Fruit fly (Drosophila melanogaster) whole organism, embryonic: Measurements from ENCODE around the gene CG43245.

ENCODE experiments used
- BEAF-32 ChIP-seq: fragments of 200-800 bp; sonication (Bioruptor generic); optimal IDR thresholded peaks from 3 replicates; lab custom pipeline; 2017; ENCODE audit warnings: missing biosample characterization, missing genetic modification characterization, mild to moderate bottlenecking, moderate library complexity, missing genetic modification reagents
- CG10209 ChIP-seq: fragments of 200-800 bp; sonication (Bioruptor generic); optimal IDR thresholded peaks from 3 replicates; lab custom pipeline; 2017; ENCODE audit warnings: missing biosample characterization, mild to moderate bottlenecking, missing genetic modification characterization, missing genetic modification reagents
- CG10321 ChIP-seq: fragments of 200-800 bp; sonication (Bioruptor generic); IDR thresholded peaks from 2 replicates; pipeline ENCODE4 v1.3.6; 2022; ENCODE audit warnings: missing biosample characterization, missing genetic modification characterization
- CG12219 ChIP-seq: fragments of 200-800 bp; sonication (Bioruptor generic); optimal IDR thresholded peaks from 3 replicates; lab custom pipeline; 2018; ENCODE audit warnings: missing biosample characterization, mild to moderate bottlenecking, missing genetic modification characterization
- CG12236 ChIP-seq: fragments of 200-800 bp; sonication (Bioruptor generic); optimal IDR thresholded peaks from 2 replicates; lab custom pipeline; 2016; ENCODE audit warnings: missing biosample characterization, missing genetic modification characterization
- CG13287 ChIP-seq: fragments of 200-800 bp; sonication (Bioruptor generic); IDR thresholded peaks from 2 replicates; pipeline ENCODE4 v1.3.6; 2022; ENCODE audit warnings: missing biosample characterization, missing genetic modification characterization; ENCODE audit not compliant: partially characterized antibody
- CG14667 ChIP-seq: fragments of 200-800 bp; sonication (Bioruptor generic); IDR thresholded peaks from 2 replicates; pipeline ENCODE4 v1.3.6; 2022; ENCODE audit warnings: missing biosample characterization, missing genetic modification characterization
- CG14965 ChIP-seq: fragments of 200-800 bp; sonication (Bioruptor generic); optimal IDR thresholded peaks from 2 replicates; lab custom pipeline; 2016; ENCODE audit warnings: missing biosample characterization, missing genetic modification characterization, borderline replicate concordance
- CG1529 ChIP-seq: fragments of 200-800 bp; sonication (Bioruptor generic); optimal IDR thresholded peaks from 3 replicates; lab custom pipeline; 2018; ENCODE audit warnings: missing biosample characterization, missing genetic modification characterization
- CG18262 ChIP-seq: fragments of 200-800 bp; optimal IDR thresholded peaks from 3 replicates; lab custom pipeline; 2019; ENCODE audit warnings: missing biosample characterization, mild to moderate bottlenecking, missing genetic modification characterization, moderate library complexity
- CG2120 ChIP-seq: fragments of 200-800 bp; sonication (Bioruptor generic); optimal IDR thresholded peaks from 3 replicates; lab custom pipeline; 2016; ENCODE audit warnings: missing biosample characterization, missing genetic modification characterization
- CG2202 ChIP-seq: fragments of 200-800 bp; sonication (Bioruptor generic); optimal IDR thresholded peaks from 2 replicates; lab custom pipeline; 2018; ENCODE audit warnings: missing biosample characterization, mild to moderate bottlenecking, missing genetic modification characterization
- CG30431 ChIP-seq: fragments of 200-800 bp; sonication (Bioruptor generic); optimal IDR thresholded peaks from 2 replicates; lab custom pipeline; 2017; ENCODE audit warnings: missing biosample characterization, missing genetic modification characterization
- CG33557 ChIP-seq: fragments of 200-800 bp; sonication (Bioruptor generic); optimal IDR thresholded peaks from 2 replicates; lab custom pipeline; 2019; ENCODE audit warnings: missing biosample characterization, mild to moderate bottlenecking, missing genetic modification characterization, moderate library complexity
- CG3838 ChIP-seq: fragments of 200-800 bp; sonication (Bioruptor generic); optimal IDR thresholded peaks from 3 replicates; lab custom pipeline; 2016; ENCODE audit warnings: missing biosample characterization, missing genetic modification characterization
- CG4328 ChIP-seq: fragments of 200-800 bp; sonication (Bioruptor generic); optimal IDR thresholded peaks from 3 replicates; lab custom pipeline; 2017; ENCODE audit warnings: missing biosample characterization, missing genetic modification reagents, missing genetic modification characterization
- CG4360 ChIP-seq: fragments of 200-800 bp; sonication (Bioruptor generic); IDR thresholded peaks from 2 replicates; pipeline ENCODE4 v1.3.6; 2022; ENCODE audit warnings: missing biosample characterization, missing genetic modification characterization
- CG5180 ChIP-seq: fragments of 200-800 bp; sonication (Bioruptor generic); optimal IDR thresholded peaks from 3 replicates; lab custom pipeline; 2017; ENCODE audit warnings: missing biosample characterization, missing genetic modification characterization, mild to moderate bottlenecking, moderate library complexity, missing genetic modification reagents
- CG7839 ChIP-seq: fragments of 200-800 bp; sonication (Bioruptor generic); optimal IDR thresholded peaks from 3 replicates; lab custom pipeline; 2018; ENCODE audit warnings: missing biosample characterization, mild to moderate bottlenecking, missing genetic modification characterization, moderate library complexity
- Ets97D ChIP-seq: fragments of 200-800 bp; sonication (Bioruptor generic); optimal IDR thresholded peaks from 3 replicates; lab custom pipeline; 2016; ENCODE audit warnings: missing biosample characterization, missing genetic modification characterization
- Fer3 ChIP-seq: fragments of 200-800 bp; sonication (Bioruptor generic); optimal IDR thresholded peaks from 2 replicates; lab custom pipeline; 2018; ENCODE audit warnings: missing biosample characterization, mild to moderate bottlenecking, missing genetic modification characterization, moderate library complexity
- H15 ChIP-seq: fragments of 200-800 bp; sonication (Bioruptor generic); IDR thresholded peaks from 3 replicates; pipeline ENCODE4 v1.3.6; 2022; ENCODE audit warnings: missing biosample characterization, missing genetic modification characterization
- HLHmδ ChIP-seq: fragments of 200-800 bp; sonication (Bioruptor generic); optimal IDR thresholded peaks from 2 replicates; lab custom pipeline; 2018; ENCODE audit warnings: missing biosample characterization, mild to moderate bottlenecking, missing genetic modification characterization, moderate library complexity
- Hmr ChIP-seq: fragments of 200-800 bp; sonication (Bioruptor generic); optimal IDR thresholded peaks from 3 replicates; lab custom pipeline; 2017; ENCODE audit warnings: mild to moderate bottlenecking, missing biosample characterization, missing genetic modification reagents, missing genetic modification characterization
- Hr39 ChIP-seq: fragments of >200 bp; optimal IDR thresholded peaks from 2 replicates; lab custom pipeline; 2017
- Mrtf ChIP-seq: fragments of 200-800 bp; sonication (Bioruptor generic); IDR thresholded peaks from 3 replicates; pipeline ENCODE4 v1.3.6; 2022; ENCODE audit warnings: missing biosample characterization, missing genetic modification characterization
- NC2β ChIP-seq: fragments of 200-800 bp; sonication (Bioruptor generic); optimal IDR thresholded peaks from 2 replicates; lab custom pipeline; 2016; ENCODE audit warnings: missing biosample characterization, missing genetic modification characterization
- Oaz ChIP-seq: fragments of 200-800 bp; sonication (Bioruptor generic); IDR thresholded peaks from 2 replicates; pipeline ENCODE4 v1.3.6; 2022; ENCODE audit warnings: missing biosample characterization, missing genetic modification characterization
- Ravus ChIP-seq: fragments of 200-800 bp; sonication (Bioruptor generic); IDR thresholded peaks from 2 replicates; pipeline ENCODE4 v1.3.6; 2022; ENCODE audit warnings: missing biosample characterization, missing genetic modification characterization
- Rfx ChIP-seq: fragments of 200-800 bp; sonication (Bioruptor generic); IDR thresholded peaks from 2 replicates; pipeline ENCODE4 v1.3.6; 2022; ENCODE audit warnings: missing biosample characterization, missing genetic modification characterization
- Sin3A ChIP-seq: fragments of >200 bp; optimal IDR thresholded peaks from 2 replicates; lab custom pipeline; 2018
- Sox100B ChIP-seq: fragments of 200-800 bp; sonication (Bioruptor generic); optimal IDR thresholded peaks from 3 replicates; lab custom pipeline; 2018; ENCODE audit warnings: missing biosample characterization, mild to moderate bottlenecking, missing genetic modification characterization
- Stat92E ChIP-seq, 3 experiments: fragments of >200 bp in 2 of 3; fragments of 200-800 bp in 1 of 3; sonication (Bioruptor generic) in 1 of 3; optimal IDR thresholded peaks; 2 replicates each; lab custom pipeline; 2017 to 2019; ENCODE audit warnings: missing biosample characterization in 3 of 3, missing genetic modification characterization in 3 of 3, mild to moderate bottlenecking in 1 of 3, moderate library complexity in 1 of 3
- Taf1 ChIP-seq: fragments of 200-800 bp; sonication (Bioruptor generic); IDR thresholded peaks from 2 replicates; pipeline ENCODE4 v1.3.6; 2022; ENCODE audit warnings: missing biosample characterization, missing genetic modification characterization
- Usf ChIP-seq: fragments of 200-800 bp; sonication (Bioruptor generic); optimal IDR thresholded peaks from 2 replicates; lab custom pipeline; 2017; ENCODE audit warnings: missing genotype, missing biosample characterization, missing genetic modification characterization
- dpn ChIP-seq, 2 experiments: fragments of 200-800 bp; sonication (Bioruptor generic); optimal IDR thresholded peaks; 3 replicates each; lab custom pipeline; 2016; ENCODE audit warnings: missing biosample characterization in 2 of 2, missing genetic modification characterization in 2 of 2
- emc ChIP-seq: fragments of 200-800 bp; sonication (Bioruptor generic); optimal IDR thresholded peaks from 2 replicates; lab custom pipeline; 2016; ENCODE audit warnings: missing biosample characterization, missing genetic modification characterization
- ewg ChIP-seq: fragments of 200-800 bp; sonication (Bioruptor generic); optimal IDR thresholded peaks from 3 replicates; lab custom pipeline; 2017; ENCODE audit warnings: mild to moderate bottlenecking, missing biosample characterization, missing genetic modification reagents, missing genetic modification characterization
- ftz-f1 ChIP-seq: fragments of 200-800 bp; sonication (Bioruptor generic); optimal IDR thresholded peaks from 2 replicates; lab custom pipeline; 2016; ENCODE audit warnings: missing biosample characterization, missing genetic modification characterization
- ind ChIP-seq: fragments of 200-800 bp; sonication (Bioruptor generic); optimal IDR thresholded peaks from 3 replicates; lab custom pipeline; 2016; ENCODE audit warnings: missing biosample characterization, missing genetic modification characterization
- lab ChIP-seq: fragments of 200-800 bp; sonication (Bioruptor generic); optimal IDR thresholded peaks from 3 replicates; lab custom pipeline; 2017; ENCODE audit warnings: missing biosample characterization, missing genetic modification characterization, mild to moderate bottlenecking, moderate library complexity, missing genetic modification reagents
- mld ChIP-seq: fragments of 200-800 bp; sonication (Bioruptor generic); IDR thresholded peaks from 3 replicates; pipeline ENCODE4 v1.3.6; 2022; ENCODE audit warnings: missing biosample characterization, missing genetic modification characterization; ENCODE audit not compliant: partially characterized antibody
- nerfin-2 ChIP-seq: fragments of 200-800 bp; sonication (Bioruptor generic); IDR thresholded peaks from 2 replicates; pipeline ENCODE4 v1.3.6; 2022; ENCODE audit warnings: missing biosample characterization, missing genetic modification characterization; ENCODE audit not compliant: partially characterized antibody
- pb ChIP-seq: fragments of 200-800 bp; sonication (Bioruptor generic); optimal IDR thresholded peaks from 3 replicates; lab custom pipeline; 2016; ENCODE audit warnings: missing biosample characterization, missing genetic modification characterization
- pros ChIP-seq: fragments of 200-800 bp; sonication (Bioruptor generic); optimal IDR thresholded peaks from 3 replicates; lab custom pipeline; 2019; ENCODE audit warnings: missing biosample characterization, mild to moderate bottlenecking, missing genetic modification characterization, moderate library complexity
- psq ChIP-seq: fragments of 200-800 bp; sonication (Bioruptor generic); optimal IDR thresholded peaks from 2 replicates; lab custom pipeline; 2017; ENCODE audit warnings: missing biosample characterization, missing genetic modification characterization
- row ChIP-seq: fragments of 200-800 bp; sonication (Bioruptor generic); IDR thresholded peaks from 3 replicates; pipeline ENCODE4 v1.3.6; 2022; ENCODE audit warnings: missing biosample characterization, missing genetic modification characterization
- tin ChIP-seq: fragments of 200-800 bp; sonication (Bioruptor generic); optimal IDR thresholded peaks from 3 replicates; lab custom pipeline; 2016; ENCODE audit warnings: missing biosample characterization, missing genetic modification characterization
- trh ChIP-seq: fragments of 200-800 bp; sonication (Bioruptor generic); optimal IDR thresholded peaks from 2 replicates; lab custom pipeline; 2016; ENCODE audit warnings: missing biosample characterization, missing genetic modification characterization
- yki ChIP-seq: fragments of >200 bp; optimal IDR thresholded peaks from 3 replicates; lab custom pipeline; 2018
- zen ChIP-seq: fragments of 200-800 bp; sonication (Bioruptor generic); optimal IDR thresholded peaks from 3 replicates; lab custom pipeline; 2018; ENCODE audit warnings: missing biosample characterization, mild to moderate bottlenecking, missing genetic modification characterization, moderate library complexity

Gene CG43245

DNA sequence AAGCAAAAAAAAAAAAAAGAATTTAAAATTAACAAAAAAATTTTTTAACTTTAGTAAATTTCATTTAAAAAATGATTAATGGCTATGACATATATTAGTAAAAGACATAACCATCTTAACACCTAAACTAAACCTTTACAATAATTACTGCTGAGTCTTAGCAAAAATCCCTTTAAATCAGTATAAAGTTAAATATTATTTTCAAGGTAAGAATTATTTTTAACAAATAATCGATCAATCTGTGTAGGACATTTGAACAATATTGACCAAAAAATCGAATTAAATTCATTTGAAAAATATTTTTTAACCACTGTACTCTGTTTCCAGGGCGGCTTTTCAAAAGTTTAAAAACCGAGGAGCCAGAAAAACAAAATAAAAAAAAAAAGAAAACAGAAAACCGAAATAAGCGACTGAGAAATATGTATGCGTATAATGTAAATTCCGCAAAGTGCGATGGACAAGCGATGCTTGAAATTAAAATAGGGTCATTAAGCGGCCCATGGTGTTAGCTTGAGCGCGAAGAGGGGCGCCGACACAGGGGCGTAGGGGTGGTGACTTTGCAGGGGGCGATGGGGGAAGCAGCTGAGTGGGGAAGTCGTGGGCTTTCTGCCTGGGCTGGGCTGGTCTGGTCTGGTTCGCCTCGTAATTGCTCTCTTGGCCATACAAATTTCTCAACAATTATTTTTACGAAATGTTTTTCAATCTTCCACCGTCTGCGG, 14.4 kb downstream of the CG43245 start (continued):
- no peak for TF ChIP-seq tin
- no peak for TF ChIP-seq pb (GFP tag; lab: Kevin White, UChicago)
- peak in 1 of 2 experiments; percentile 5 for TF ChIP-seq dpn (GFP tag; optimal IDR thresholded peaks at IDR 0.05; lab: Kevin White, UChicago)
- peak; percentile 26; the same call in 1 of the 3 replicates for TF ChIP-seq row (GFP tag; lab: Robert Waterston, UW)
- TF ChIP-seq Usf = no peak
- TF ChIP-seq Oaz (GFP tag; lab: Robert Waterston, UW) = no peak
- TF ChIP-seq yki (lab: Kevin White, UChicago) = no peak
- no peak for TF ChIP-seq HLHmδ
- TF ChIP-seq zen (tag; lab: Kevin White, UChicago) = no peak
- TF ChIP-seq nerfin-2 (GFP tag; lab: Robert Waterston, UW) = no peak
- TF ChIP-seq ftz-f1 (GFP tag; lab: Kevin White, UChicago) = no peak
- TF ChIP-seq CG7839 (tag; lab: Kevin White, UChicago) = peak; percentile 70
- no peak for TF ChIP-seq Mrtf (GFP tag; lab: Robert Waterston, UW)
- no peak for TF ChIP-seq Ravus (GFP tag; lab: Robert Waterston, UW)
- no peak for TF ChIP-seq lab (GFP tag; lab: Kevin White, UChicago)
- no peak for TF ChIP-seq CG4328 (GFP tag; lab: Kevin White, UChicago)
- TF ChIP-seq CG2120 (GFP tag; lab: Kevin White, UChicago) = peak; percentile 9
- TF ChIP-seq BEAF-32 = no peak
- no peak for TF ChIP-seq CG2202 (tag; lab: Kevin White, UChicago)
- TF ChIP-seq CG5180 = no peak
- TF ChIP-seq Stat92E (GFP tag; optimal IDR thresholded peaks at IDR 0.05; lab: Kevin White, UChicago) = no peak
- peak; percentile 13 for TF ChIP-seq Hmr
- TF ChIP-seq CG3838 (GFP tag; lab: Kevin White, UChicago) = no peak
- TF ChIP-seq CG12236 (GFP tag; lab: Kevin White, UChicago) = no peak
- TF ChIP-seq H15 (GFP tag; lab: Robert Waterston, UW) = no peak
- TF ChIP-seq trh (GFP tag; lab: Kevin White, UChicago) = no peak
- TF ChIP-seq ind (GFP tag; lab: Kevin White, UChicago) = no peak
- no peak for TF ChIP-seq CG12219 (GFP tag; lab: Kevin White, UChicago)
- TF ChIP-seq CG30431 (GFP tag; lab: Kevin White, UChicago) = no peak
- no peak for TF ChIP-seq Sin3A (lab: Kevin White, UChicago)
- no peak for TF ChIP-seq NC2β (GFP tag; lab: Kevin White, UChicago)
- TF ChIP-seq CG1529 = no peak
- TF ChIP-seq Taf1 (GFP tag; lab: Robert Waterston, UW) = no peak
- TF ChIP-seq CG10321 (GFP tag; lab: Robert Waterston, UW) = no peak
- TF ChIP-seq CG14667 (GFP tag; lab: Robert Waterston, UW) = no peak
- peak; percentile 70 for TF ChIP-seq Sox100B (GFP tag; lab: Kevin White, UChicago)
- no peak for TF ChIP-seq ewg (GFP tag; lab: Kevin White, UChicago)
- peak; percentile 61 for TF ChIP-seq CG18262 (tag; lab: Kevin White, UChicago)
- TF ChIP-seq CG14965 (GFP tag; lab: Kevin White, UChicago) = no peak
- TF ChIP-seq CG13287 (GFP tag; lab: Robert Waterston, UW) = no peak
- no peak for TF ChIP-seq Fer3
- TF ChIP-seq Hr39 (lab: Kevin White, UChicago) = no peak
- TF ChIP-seq CG33557 = no peak
- no peak for TF ChIP-seq Ets97D (GFP tag; lab: Kevin White, UChicago)
- no peak for TF ChIP-seq emc (GFP tag; lab: Kevin White, UChicago)
- peak; percentile 24; the same call in 1 of the 2 replicates for TF ChIP-seq Rfx (GFP tag; lab: Robert Waterston, UW)
- TF ChIP-seq psq (GFP tag; lab: Kevin White, UChicago) = no peak
- no peak for TF ChIP-seq CG10209 (GFP tag; lab: Kevin White, UChicago)
- no peak for TF ChIP-seq CG4360 (GFP tag; lab: Robert Waterston, UW)
- no peak for TF ChIP-seq mld (GFP tag; lab: Robert Waterston, UW)
- no peak for TF ChIP-seq pros (GFP tag; lab: Kevin White, UChicago)
